Fruit fly (Drosophila melanogaster): ENCODE measurements around the gene ind.

DNA sequence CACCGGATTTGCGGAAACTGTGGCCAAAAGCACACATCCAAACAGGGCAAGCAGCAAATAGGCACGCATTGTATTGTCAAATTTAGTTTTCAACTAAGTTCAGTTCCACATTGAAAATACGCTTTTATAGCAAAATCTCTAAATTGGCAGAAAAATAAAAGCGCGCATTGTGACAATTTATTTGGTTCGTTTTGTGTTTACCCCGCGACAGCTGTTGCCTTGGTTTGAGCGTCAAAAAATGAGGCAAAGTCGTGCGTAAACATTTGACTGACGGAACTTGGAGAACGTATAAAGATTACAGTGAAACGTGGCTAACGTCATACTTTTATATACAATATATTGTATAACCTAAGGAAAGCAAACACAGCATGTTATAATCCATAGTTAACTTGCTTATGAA is 10.3 kb upstream of the ind start, which contains the start of gene CG18649:
- TF ChIP-seq psq (optimal IDR thresholded peaks at IDR 0.05), result no peak
- TF ChIP-seq Sin3A (optimal IDR thresholded peaks at IDR 0.05), result no peak
- no peak for TF ChIP-seq h (optimal IDR thresholded peaks at IDR 0.05)
- no peak for TF ChIP-seq insv (optimal IDR thresholded peaks at IDR 0.05)
- TF ChIP-seq ttk (optimal IDR thresholded peaks at IDR 0.05), result no peak
- TF ChIP-seq Myc (optimal IDR thresholded peaks at IDR 0.05), result no peak
